Fruit fly (Drosophila melanogaster) whole organism, embryonic: Measurements from ENCODE around the gene CG8460.

Experiments
- Aef1 ChIP-seq: fragments of 200-800 bp; sonication (Bioruptor generic); IDR thresholded peaks from 3 replicates; pipeline ENCODE4 v1.3.6; 2022; ENCODE audit warnings: missing biosample characterization, missing genetic modification characterization
- Atf3 ChIP-seq: fragments of 200-800 bp; sonication (Bioruptor generic); optimal IDR thresholded peaks from 3 replicates; lab custom pipeline; 2016; ENCODE audit warnings: missing biosample characterization, missing genetic modification characterization
- C15 ChIP-seq: fragments of 200-800 bp; sonication (Bioruptor generic); IDR thresholded peaks from 3 replicates; pipeline ENCODE4 v1.3.6; 2022; ENCODE audit warnings: missing biosample characterization, missing genetic modification characterization
- CG12155 ChIP-seq: fragments of 200-800 bp; sonication (Bioruptor generic); optimal IDR thresholded peaks from 3 replicates; lab custom pipeline; 2016; ENCODE audit warnings: missing biosample characterization, missing genetic modification characterization
- CG13287 ChIP-seq: fragments of 200-800 bp; sonication (Bioruptor generic); IDR thresholded peaks from 2 replicates; pipeline ENCODE4 v1.3.6; 2022; ENCODE audit warnings: missing biosample characterization, missing genetic modification characterization; ENCODE audit not compliant: partially characterized antibody
- CG14014 ChIP-seq: fragments of 200-800 bp; sonication (Bioruptor generic); IDR thresholded peaks from 2 replicates; pipeline ENCODE4 v1.3.6; 2022; ENCODE audit warnings: missing biosample characterization, missing genetic modification characterization
- CG14965 ChIP-seq: fragments of 200-800 bp; sonication (Bioruptor generic); optimal IDR thresholded peaks from 2 replicates; lab custom pipeline; 2016; ENCODE audit warnings: missing biosample characterization, missing genetic modification characterization, borderline replicate concordance
- CG1529 ChIP-seq: fragments of 200-800 bp; sonication (Bioruptor generic); optimal IDR thresholded peaks from 3 replicates; lab custom pipeline; 2018; ENCODE audit warnings: missing biosample characterization, missing genetic modification characterization
- CG15514 ChIP-seq: fragments of 200-800 bp; sonication (Bioruptor generic); optimal IDR thresholded peaks from 3 replicates; lab custom pipeline; 2017; ENCODE audit warnings: missing biosample characterization, missing genetic modification characterization, mild to moderate bottlenecking, moderate library complexity, missing genetic modification reagents
- CG17912 ChIP-seq: fragments of 200-800 bp; sonication (Bioruptor generic); optimal IDR thresholded peaks from 2 replicates; lab custom pipeline; 2018; ENCODE audit warnings: missing biosample characterization, mild to moderate bottlenecking, missing genetic modification characterization
- CG31365 ChIP-seq: fragments of 200-800 bp; sonication (Bioruptor generic); optimal IDR thresholded peaks from 2 replicates; lab custom pipeline; 2018; ENCODE audit warnings: missing biosample characterization, mild to moderate bottlenecking, missing genetic modification characterization
- CG34224 ChIP-seq: fragments of 200-800 bp; sonication (Bioruptor generic); IDR thresholded peaks from 3 replicates; pipeline ENCODE4 v1.3.6; 2022; ENCODE audit warnings: missing biosample characterization, missing genetic modification characterization; ENCODE audit not compliant: partially characterized antibody
- CG3838 ChIP-seq: fragments of 200-800 bp; sonication (Bioruptor generic); optimal IDR thresholded peaks from 3 replicates; lab custom pipeline; 2016; ENCODE audit warnings: missing biosample characterization, missing genetic modification characterization
- CG4707 ChIP-seq: fragments of 200-800 bp; sonication (Bioruptor generic); optimal IDR thresholded peaks from 2 replicates; lab custom pipeline; 2018; ENCODE audit warnings: missing biosample characterization, mild to moderate bottlenecking, missing genetic modification characterization, moderate library complexity
- CG6765 ChIP-seq: fragments of 200-800 bp; sonication (Bioruptor generic); optimal IDR thresholded peaks from 3 replicates; lab custom pipeline; 2017; ENCODE audit warnings: missing biosample characterization, mild to moderate bottlenecking, missing genetic modification characterization
- CG7928 ChIP-seq: fragments of 200-800 bp; sonication (Bioruptor generic); optimal IDR thresholded peaks from 2 replicates; lab custom pipeline; 2017; ENCODE audit warnings: missing biosample characterization, mild to moderate bottlenecking, missing genetic modification characterization
- CG8388 ChIP-seq: fragments of 200-800 bp; sonication (Bioruptor generic); optimal IDR thresholded peaks from 2 replicates; lab custom pipeline; 2019; ENCODE audit warnings: missing biosample characterization, mild to moderate bottlenecking, missing genetic modification characterization, moderate library complexity
- Dbx ChIP-seq: fragments of 200-800 bp; sonication (Bioruptor generic); IDR thresholded peaks from 3 replicates; pipeline ENCODE4 v1.3.6; 2022; ENCODE audit warnings: missing biosample characterization, missing genetic modification characterization
- Deaf1 ChIP-seq: fragments of 200-800 bp; optimal IDR thresholded peaks from 3 replicates; lab custom pipeline; 2019; ENCODE audit warnings: missing biosample characterization, mild to moderate bottlenecking, missing genetic modification characterization, moderate library complexity
- Doc3 ChIP-seq: fragments of 200-800 bp; sonication (Bioruptor generic); IDR thresholded peaks from 3 replicates; pipeline ENCODE4 v1.3.6; 2022; ENCODE audit warnings: missing biosample characterization, missing genetic modification characterization; ENCODE audit not compliant: partially characterized antibody
- H15 ChIP-seq: fragments of 200-800 bp; sonication (Bioruptor generic); IDR thresholded peaks from 3 replicates; pipeline ENCODE4 v1.3.6; 2022; ENCODE audit warnings: missing biosample characterization, missing genetic modification characterization
- H2.0 ChIP-seq: fragments of 200-800 bp; sonication (Bioruptor generic); IDR thresholded peaks from 2 replicates; pipeline ENCODE4 v1.3.6; 2022; ENCODE audit warnings: missing biosample characterization, missing genetic modification characterization
- Hmr ChIP-seq: fragments of 200-800 bp; sonication (Bioruptor generic); optimal IDR thresholded peaks from 3 replicates; lab custom pipeline; 2017; ENCODE audit warnings: mild to moderate bottlenecking, missing biosample characterization, missing genetic modification reagents, missing genetic modification characterization
- MBD-R2 ChIP-seq: fragments of 200-800 bp; sonication (Bioruptor generic); IDR thresholded peaks from 2 replicates; pipeline ENCODE4 v1.3.6; 2022; ENCODE audit warnings: missing biosample characterization, missing genetic modification characterization
- MTF-1 ChIP-seq: fragments of 200-800 bp; sonication (Bioruptor generic); optimal IDR thresholded peaks from 2 replicates; lab custom pipeline; 2018; ENCODE audit warnings: missing biosample characterization, mild to moderate bottlenecking, missing genetic modification characterization, borderline replicate concordance
- NC2α ChIP-seq: fragments of 200-800 bp; sonication (Bioruptor generic); optimal IDR thresholded peaks from 2 replicates; lab custom pipeline; 2016; ENCODE audit warnings: missing biosample characterization, missing genetic modification characterization
- Neu2 ChIP-seq: fragments of 200-800 bp; sonication (Bioruptor generic); optimal IDR thresholded peaks from 3 replicates; lab custom pipeline; 2016; ENCODE audit warnings: missing biosample characterization, missing genetic modification characterization, borderline replicate concordance
- Ssrp ChIP-seq: fragments of 200-800 bp; sonication (Bioruptor generic); optimal IDR thresholded peaks from 2 replicates; lab custom pipeline; 2018; ENCODE audit warnings: missing biosample characterization, mild to moderate bottlenecking, missing genetic modification characterization, moderate library complexity
- az2 ChIP-seq: fragments of 200-800 bp; sonication (Bioruptor generic); optimal IDR thresholded peaks from 3 replicates; lab custom pipeline; 2016; ENCODE audit warnings: missing biosample characterization, missing genetic modification characterization
- bab2 ChIP-seq: fragments of 200-800 bp; sonication (Bioruptor generic); optimal IDR thresholded peaks from 2 replicates; lab custom pipeline; 2016; ENCODE audit warnings: missing biosample characterization, missing genetic modification characterization
- bcd ChIP-seq: fragments of 200-800 bp; sonication (Bioruptor generic); optimal IDR thresholded peaks from 2 replicates; lab custom pipeline; 2017; ENCODE audit warnings: missing biosample characterization, mild to moderate bottlenecking, missing genetic modification characterization
- bsh ChIP-seq, 2 experiments: fragments of 200-800 bp; sonication (Bioruptor generic); optimal IDR thresholded peaks; 2 replicates each; lab custom pipeline; 2017 to 2018; ENCODE audit warnings: mild to moderate bottlenecking in 2 of 2, missing biosample characterization in 2 of 2, missing genetic modification characterization in 2 of 2, moderate library complexity in 1 of 2
- chif ChIP-seq, 2 experiments: fragments of 200-800 bp; sonication (Bioruptor generic); optimal IDR thresholded peaks; 3 replicates each; lab custom pipeline; 2016; ENCODE audit warnings: missing biosample characterization in 2 of 2, missing genetic modification characterization in 2 of 2
- danr ChIP-seq: fragments of 200-800 bp; sonication (Bioruptor generic); IDR thresholded peaks from 2 replicates; pipeline ENCODE4 v1.3.6; 2022; ENCODE audit warnings: missing biosample characterization, missing genetic modification characterization
- en ChIP-seq: fragments of 200-800 bp; sonication (Bioruptor generic); optimal IDR thresholded peaks from 2 replicates; lab custom pipeline; 2016; ENCODE audit warnings: missing biosample characterization, missing genetic modification characterization
- inv ChIP-seq: fragments of 200-800 bp; sonication (Bioruptor generic); IDR thresholded peaks from 2 replicates; pipeline ENCODE4 v1.3.6; 2022; ENCODE audit warnings: missing biosample characterization, missing genetic modification characterization; ENCODE audit not compliant: partially characterized antibody
- kah ChIP-seq: fragments of 200-800 bp; sonication (Bioruptor generic); optimal IDR thresholded peaks from 2 replicates; lab custom pipeline; 2018; ENCODE audit warnings: missing biosample characterization, mild to moderate bottlenecking, missing genetic modification characterization
- lola ChIP-seq, 3 experiments: fragments of >200 bp in 2 of 3; fragments of 200-800 bp in 1 of 3; sonication (Bioruptor generic) in 1 of 3; optimal IDR thresholded peaks; 2 replicates each; lab custom pipeline; 2017 to 2019; ENCODE audit warnings: missing biosample characterization in 3 of 3, missing genetic modification characterization in 3 of 3, mild to moderate bottlenecking in 1 of 3, moderate library complexity in 1 of 3
- mirr ChIP-seq: fragments of 200-800 bp; sonication (Bioruptor generic); optimal IDR thresholded peaks from 3 replicates; lab custom pipeline; 2018; ENCODE audit warnings: missing biosample characterization, mild to moderate bottlenecking, missing genetic modification characterization
- nom ChIP-seq: fragments of 200-800 bp; sonication (Bioruptor generic); optimal IDR thresholded peaks from 2 replicates; lab custom pipeline; 2017; ENCODE audit warnings: missing biosample characterization, missing genetic modification characterization, mild to moderate bottlenecking, moderate library complexity, missing genetic modification reagents
- peb ChIP-seq: fragments of 200-800 bp; sonication (Bioruptor generic); IDR thresholded peaks from 2 replicates; pipeline ENCODE4 v1.3.6; 2022; ENCODE audit warnings: missing biosample characterization, missing genetic modification characterization
- pfk ChIP-seq: fragments of 200-800 bp; sonication (Bioruptor generic); optimal IDR thresholded peaks from 2 replicates; lab custom pipeline; 2018; ENCODE audit warnings: missing biosample characterization, mild to moderate bottlenecking, missing genetic modification characterization, moderate library complexity
- salm ChIP-seq: fragments of 200-800 bp; sonication (Bioruptor generic); optimal IDR thresholded peaks from 2 replicates; lab custom pipeline; 2018; ENCODE audit warnings: missing biosample characterization, mild to moderate bottlenecking, missing genetic modification characterization
- sd ChIP-seq: fragments of 200-800 bp; sonication (Bioruptor generic); optimal IDR thresholded peaks from 3 replicates; lab custom pipeline; 2018; ENCODE audit warnings: missing biosample characterization, mild to moderate bottlenecking, missing genetic modification characterization, moderate library complexity
- sens-2 ChIP-seq: fragments of 200-800 bp; sonication (Bioruptor generic); IDR thresholded peaks from 2 replicates; pipeline ENCODE4 v1.3.6; 2022; ENCODE audit warnings: missing biosample characterization, missing genetic modification characterization
- slou ChIP-seq: fragments of 200-800 bp; sonication (Bioruptor generic); optimal IDR thresholded peaks from 3 replicates; lab custom pipeline; 2016; ENCODE audit warnings: missing biosample characterization, missing genetic modification characterization
- ssp ChIP-seq: fragments of 200-800 bp; sonication (Bioruptor generic); IDR thresholded peaks from 2 replicates; pipeline ENCODE4 v1.3.6; 2022; ENCODE audit warnings: missing biosample characterization, missing genetic modification characterization
- tx ChIP-seq: fragments of 200-800 bp; sonication (Bioruptor generic); optimal IDR thresholded peaks from 2 replicates; lab custom pipeline; 2016; ENCODE audit warnings: missing biosample characterization, missing genetic modification characterization
- vfl ChIP-seq: fragments of 200-800 bp; sonication (Bioruptor generic); optimal IDR thresholded peaks from 2 replicates; lab custom pipeline; 2016; ENCODE audit warnings: missing biosample characterization, missing genetic modification characterization

Gene CG8460

DNA sequence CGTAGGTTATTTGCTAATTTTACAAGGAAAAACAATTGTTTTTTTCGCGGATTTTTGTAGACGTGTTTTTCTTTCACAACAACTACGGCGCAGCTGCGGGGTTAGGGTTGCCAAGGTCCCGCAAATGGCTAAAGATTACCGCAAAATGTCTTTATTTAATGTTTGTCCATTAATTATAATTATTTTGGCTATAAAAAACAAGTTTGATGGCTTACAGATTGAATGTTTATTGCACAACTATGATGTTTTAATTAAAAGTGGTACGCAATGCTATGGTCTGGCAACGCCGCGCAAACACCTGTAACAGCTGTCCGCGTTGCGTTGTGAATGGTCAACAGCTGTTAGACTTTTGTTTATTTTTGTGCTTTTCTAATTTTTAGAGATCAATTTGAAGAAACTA lies 40.3 kb upstream of the CG8460 start (continued):
- TF ChIP-seq H15 (GFP tag; lab: Robert Waterston, UW) = peak; percentile 47; the same call in 2 of the 3 replicates
- peak; percentile 25 for TF ChIP-seq salm (tag; lab: Kevin White, UChicago)
- peak; percentile 8 for TF ChIP-seq Atf3 (GFP tag; lab: Kevin White, UChicago)
- TF ChIP-seq lola (GFP tag; optimal IDR thresholded peaks at IDR 0.05; lab: Kevin White, UChicago) = peak in 1 of 3 experiments; percentile 41
- no peak for TF ChIP-seq CG3838 (GFP tag; lab: Kevin White, UChicago)
- TF ChIP-seq CG15514 (GFP tag; lab: Kevin White, UChicago) = peak; percentile 82
- no peak for TF ChIP-seq bsh (GFP tag; optimal IDR thresholded peaks at IDR 0.05; lab: Kevin White, UChicago)
- no peak for TF ChIP-seq Neu2 (GFP tag; lab: Kevin White, UChicago)
- peak; percentile 4 for TF ChIP-seq nom
- TF ChIP-seq chif (GFP tag; optimal IDR thresholded peaks at IDR 0.05; lab: Kevin White, UChicago) = peak; percentile 38 to 72
- peak; percentile 42 for TF ChIP-seq Ssrp (tag; lab: Kevin White, UChicago)
- peak; percentile 15 for TF ChIP-seq Deaf1 (tag; lab: Kevin White, UChicago)
- peak; percentile 67 for TF ChIP-seq CG14014 (GFP tag; lab: Robert Waterston, UW)
- TF ChIP-seq H2.0 (GFP tag; lab: Robert Waterston, UW) = peak; percentile 41; the same call in 1 of the 2 replicates
- TF ChIP-seq pfk (GFP tag; lab: Kevin White, UChicago) = no peak
- TF ChIP-seq az2 (GFP tag; lab: Kevin White, UChicago) = peak; percentile 62
- TF ChIP-seq NC2α (GFP tag; lab: Kevin White, UChicago) = no peak
- peak; percentile 61; the same call in 1 of the 2 replicates for TF ChIP-seq peb (GFP tag; lab: Robert Waterston, UW)
- no peak for TF ChIP-seq CG4707 (GFP tag; lab: Kevin White, UChicago)
- no peak for TF ChIP-seq CG6765 (GFP tag; lab: Kevin White, UChicago)
- no peak for TF ChIP-seq CG31365 (tag; lab: Kevin White, UChicago)
- peak; percentile 54 for TF ChIP-seq CG12155 (GFP tag; lab: Kevin White, UChicago)
- TF ChIP-seq CG17912 (GFP tag; lab: Kevin White, UChicago) = no peak
- TF ChIP-seq CG14965 (GFP tag; lab: Kevin White, UChicago) = peak; percentile 4
- peak; percentile 50; the same call in 2 of the 3 replicates for TF ChIP-seq CG34224 (GFP tag; lab: Robert Waterston, UW)
- peak; percentile 1 for TF ChIP-seq mirr (GFP tag; lab: Kevin White, UChicago)
- peak; percentile 47; the same call in 1 of the 2 replicates for TF ChIP-seq CG13287 (GFP tag; lab: Robert Waterston, UW)
- peak; percentile 74 for TF ChIP-seq Hmr (GFP tag; lab: Kevin White, UChicago)
- no peak for TF ChIP-seq CG1529 (GFP tag; lab: Kevin White, UChicago)
- TF ChIP-seq ssp (GFP tag; lab: Robert Waterston, UW) = no peak; the same call in 1 of the 2 replicates
- TF ChIP-seq bcd (GFP tag; lab: Kevin White, UChicago) = peak; percentile 74
- peak; percentile 75 for TF ChIP-seq CG7928 (GFP tag; lab: Kevin White, UChicago)
- peak; percentile 47 for TF ChIP-seq MTF-1 (GFP tag; lab: Kevin White, UChicago)
- peak; percentile 22 for TF ChIP-seq sd (tag; lab: Kevin White, UChicago)
- no peak for TF ChIP-seq en
- peak; percentile 41 for TF ChIP-seq CG8388 (GFP tag; lab: Kevin White, UChicago)
- peak; percentile 49; the same call in 1 of the 3 replicates for TF ChIP-seq Dbx (GFP tag; lab: Robert Waterston, UW)
- peak; percentile 71 for TF ChIP-seq slou (GFP tag; lab: Kevin White, UChicago)
- TF ChIP-seq bab2 (GFP tag; lab: Kevin White, UChicago) = peak; percentile 76
- peak; percentile 58 for TF ChIP-seq tx
- peak; percentile 43; the same call in 1 of the 2 replicates for TF ChIP-seq danr
- 0 out of 3 replicates have a peak, but pooled peaks have one; percentile 7 for TF ChIP-seq Doc3 (GFP tag; lab: Robert Waterston, UW)
- TF ChIP-seq inv (GFP tag; lab: Robert Waterston, UW) = no peak
- TF ChIP-seq MBD-R2 (GFP tag; lab: Robert Waterston, UW) = peak; percentile 90
- no peak; the same call in 2 of the 3 replicates for TF ChIP-seq C15 (GFP tag; lab: Robert Waterston, UW)
- peak; percentile 67 for TF ChIP-seq Aef1 (GFP tag; lab: Robert Waterston, UW)
- TF ChIP-seq vfl (GFP tag; lab: Kevin White, UChicago) = peak; percentile 59
- TF ChIP-seq kah (GFP tag; lab: Kevin White, UChicago) = peak; percentile 99
- TF ChIP-seq sens-2 = no peak
